Worm (Caenorhabditis elegans) whole organism, young adult: ENCODE measurements around the gene elt-3.

ENCODE experiments used
- let-526 ChIP-seq: fragments of 200-800 bp; sonication (Bioruptor generic); IDR thresholded peaks from 2 replicates; pipeline ENCODE4 v1.3.6; 2022; ENCODE audit warnings: missing genetic modification reagents, missing genetic modification characterization, missing compliant biosample characterization
- sptf-2 ChIP-seq: fragments of 200-800 bp; sonication (Bioruptor generic); optimal IDR thresholded peaks from 2 replicates; lab custom pipeline; 2018; ENCODE audit warnings: mild to moderate bottlenecking, missing genetic modification characterization, missing compliant biosample characterization

ce11 chrX:13969257-13969968, 34.7 kb downstream of the elt-3 start:
- TF ChIP-seq let-526 (GFP tag; lab: Robert Waterston, UW) (0 out of 2 replicates have a peak, but pooled peaks have one; percentile 7), sptf-2 (GFP tag; lab: Kevin White, UChicago) (no peak)
